Fruit fly (Drosophila melanogaster) whole organism, wandering third instar larva: Measurements from ENCODE around the gene CG42322.

ENCODE experiments used
- Abd-B ChIP-seq: fragments of >200 bp; optimal IDR thresholded peaks from 2 replicates; lab custom pipeline; 2017; ENCODE audit warnings: missing biosample characterization, missing genetic modification characterization
- CG32264 ChIP-seq: fragments of 200-800 bp; sonication (Bioruptor generic); optimal IDR thresholded peaks from 2 replicates; lab custom pipeline; 2016; ENCODE audit warnings: missing biosample characterization, missing genetic modification characterization
- CG9705 ChIP-seq: fragments of 200-800 bp; sonication (Bioruptor generic); optimal IDR thresholded peaks from 2 replicates; lab custom pipeline; 2018; ENCODE audit warnings: missing biosample characterization, mild to moderate bottlenecking, missing genetic modification characterization
- CrebA ChIP-seq: fragments of 200-800 bp; sonication (Bioruptor generic); optimal IDR thresholded peaks from 2 replicates; lab custom pipeline; 2016; ENCODE audit warnings: missing biosample characterization, mild to moderate bottlenecking, missing genetic modification characterization, borderline replicate concordance
- Dfd ChIP-seq: fragments of >200 bp; optimal IDR thresholded peaks from 2 replicates; lab custom pipeline; 2017; ENCODE audit warnings: missing biosample characterization, missing genetic modification characterization
- Dif ChIP-seq: fragments of 200-275, 200-300 bp; sonication (Bioruptor generic); optimal IDR thresholded peaks from 2 replicates; lab custom pipeline; 2018; ENCODE audit warnings: missing biosample characterization, missing genetic modification characterization; ENCODE audit not compliant: partially characterized antibody
- GATAd ChIP-seq: sonication (Bioruptor generic); optimal IDR thresholded peaks from 2 replicates; lab custom pipeline; 2016; ENCODE audit warnings: missing biosample characterization, missing genetic modification characterization
- HLH106 ChIP-seq: fragments of 200-800 bp; optimal IDR thresholded peaks from 3 replicates; lab custom pipeline; 2019; ENCODE audit warnings: missing biosample characterization, mild to moderate bottlenecking, missing genetic modification characterization, moderate library complexity
- Hnf4 ChIP-seq: fragments of 200-800 bp; sonication (Bioruptor generic); optimal IDR thresholded peaks from 2 replicates; lab custom pipeline; 2016; ENCODE audit warnings: missing biosample characterization, mild to moderate bottlenecking, missing genetic modification characterization
- Hr78 ChIP-seq: fragments of >200 bp; optimal IDR thresholded peaks from 2 replicates; lab custom pipeline; 2017; ENCODE audit warnings: missing biosample characterization, missing genetic modification characterization
- Hr83 ChIP-seq: fragments of 200-300 bp; sonication (Bioruptor generic); optimal IDR thresholded peaks from 2 replicates; lab custom pipeline; 2016; ENCODE audit warnings: missing biosample characterization, mild to moderate bottlenecking, missing genetic modification characterization, moderate library complexity; ENCODE audit not compliant: poor library complexity, severe bottlenecking
- Jra ChIP-seq: sonication (Bioruptor generic); optimal IDR thresholded peaks from 2 replicates; lab custom pipeline; 2016; ENCODE audit warnings: missing biosample characterization, missing genetic modification characterization
- Mio ChIP-seq: sonication (Bioruptor generic); optimal IDR thresholded peaks from 2 replicates; lab custom pipeline; 2016; ENCODE audit warnings: missing biosample characterization, missing genetic modification characterization
- Myc ChIP-seq: fragments of >200 bp; optimal IDR thresholded peaks from 2 replicates; lab custom pipeline; 2017
- N ChIP-seq: fragments of >200 bp; optimal IDR thresholded peaks from 2 replicates; lab custom pipeline; 2018; ENCODE audit warnings: missing biosample characterization, missing external identifiers, missing genetic modification characterization
- OdsH ChIP-seq: fragments of 200-800 bp; sonication (Bioruptor generic); optimal IDR thresholded peaks from 2 replicates; lab custom pipeline; 2016; ENCODE audit warnings: missing biosample characterization, mild to moderate bottlenecking, missing genetic modification characterization
- Rel ChIP-seq, 2 experiments: fragments of 200-800 bp; sonication (Bioruptor generic) in 1 of 2; optimal IDR thresholded peaks; 2 replicates in 1 of 2; 3 replicates in 1 of 2; lab custom pipeline; 2016 to 2019; ENCODE audit warnings: mild to moderate bottlenecking in 2 of 2, missing biosample characterization in 2 of 2, missing genetic modification characterization in 2 of 2, moderate library complexity in 1 of 2
- Sp1 ChIP-seq: fragments of 200-800 bp; sonication (Bioruptor generic); optimal IDR thresholded peaks from 3 replicates; lab custom pipeline; 2019; ENCODE audit warnings: missing biosample characterization, mild to moderate bottlenecking, missing genetic modification characterization, moderate library complexity
- Vsx2 ChIP-seq: fragments of 200-300, 225-300 bp; sonication (Bioruptor generic); optimal IDR thresholded peaks from 2 replicates; lab custom pipeline; 2018; ENCODE audit warnings: missing biosample characterization, missing genetic modification characterization; ENCODE audit not compliant: partially characterized antibody
- br ChIP-seq: fragments of 200-800 bp; sonication (Bioruptor generic); optimal IDR thresholded peaks from 2 replicates; lab custom pipeline; 2016; ENCODE audit warnings: missing biosample characterization, missing genetic modification characterization
- brk ChIP-seq: fragments of 200-800 bp; sonication (Bioruptor generic); optimal IDR thresholded peaks from 2 replicates; lab custom pipeline; 2016; ENCODE audit warnings: missing biosample characterization, mild to moderate bottlenecking, missing genetic modification characterization
- dl ChIP-seq, 2 experiments: fragments of 175-275, 200-275 bp in 1 of 2; fragments of 200-275 bp in 1 of 2; sonication (Bioruptor generic); optimal IDR thresholded peaks; lab custom pipeline; 2018; ENCODE audit warnings: mild to moderate bottlenecking in 2 of 2, missing biosample characterization in 2 of 2, missing genetic modification characterization in 2 of 2, moderate library complexity in 2 of 2; ENCODE audit not compliant: partially characterized antibody in 2 of 2, insufficient read depth in 1 of 2
- dmrt93B ChIP-seq: fragments of 200-800 bp; sonication (Bioruptor generic); optimal IDR thresholded peaks from 2 replicates; lab custom pipeline; 2018; ENCODE audit warnings: missing biosample characterization, mild to moderate bottlenecking, missing genetic modification characterization
- dsf ChIP-seq: sonication (Bioruptor generic); optimal IDR thresholded peaks from 2 replicates; lab custom pipeline; 2016; ENCODE audit warnings: missing biosample characterization, missing genetic modification characterization, borderline replicate concordance
- ey ChIP-seq: fragments of 200-800 bp; sonication (Bioruptor generic); optimal IDR thresholded peaks from 2 replicates; lab custom pipeline; 2016; ENCODE audit warnings: missing biosample characterization, missing genetic modification characterization
- foxo ChIP-seq, 2 experiments: fragments of 200-800 bp; sonication (Bioruptor generic); optimal IDR thresholded peaks; 2 replicates in 1 of 2; 3 replicates in 1 of 2; lab custom pipeline; 2016 to 2017; ENCODE audit warnings: missing biosample characterization in 2 of 2, missing genetic modification characterization in 2 of 2
- fru ChIP-seq: fragments of 200-800 bp; sonication (Bioruptor generic); optimal IDR thresholded peaks from 3 replicates; lab custom pipeline; 2016; ENCODE audit warnings: missing biosample characterization, mild to moderate bottlenecking, missing genetic modification characterization
- h ChIP-seq: fragments of 200-800 bp; sonication (Bioruptor generic); optimal IDR thresholded peaks from 3 replicates; lab custom pipeline; 2016; ENCODE audit warnings: missing biosample characterization, mild to moderate bottlenecking, missing genetic modification characterization
- jim ChIP-seq: fragments of 175-275, 200-325 bp; sonication (Bioruptor generic); optimal IDR thresholded peaks from 2 replicates; lab custom pipeline; 2016; ENCODE audit warnings: missing biosample characterization, mild to moderate bottlenecking, missing genetic modification characterization
- lola ChIP-seq: fragments of >200 bp; optimal IDR thresholded peaks from 2 replicates; lab custom pipeline; 2017; ENCODE audit warnings: missing biosample characterization, missing genetic modification characterization
- pan ChIP-seq: fragments of >200 bp; optimal IDR thresholded peaks from 2 replicates; lab custom pipeline; 2017
- psq ChIP-seq: fragments of 200-800 bp; sonication (Bioruptor generic); optimal IDR thresholded peaks from 3 replicates; lab custom pipeline; 2017; ENCODE audit warnings: missing biosample characterization, mild to moderate bottlenecking, missing genetic modification characterization, moderate library complexity
- rgr ChIP-seq: fragments of 200-800 bp; sonication (Bioruptor generic); optimal IDR thresholded peaks from 3 replicates; lab custom pipeline; 2016; ENCODE audit warnings: missing biosample characterization, mild to moderate bottlenecking, missing genetic modification characterization
- sage ChIP-seq: fragments of 200-800 bp; sonication (Bioruptor generic); optimal IDR thresholded peaks from 2 replicates; lab custom pipeline; 2016; ENCODE audit warnings: missing biosample characterization, mild to moderate bottlenecking, missing genetic modification characterization
- sv ChIP-seq: fragments of 200-800 bp; sonication (Bioruptor generic); optimal IDR thresholded peaks from 3 replicates; lab custom pipeline; 2016; ENCODE audit warnings: missing biosample characterization, missing genetic modification characterization
- tai ChIP-seq: sonication (Bioruptor generic); optimal IDR thresholded peaks from 2 replicates; lab custom pipeline; 2016; ENCODE audit warnings: missing biosample characterization, missing genetic modification characterization
- usp ChIP-seq: fragments of >200 bp; optimal IDR thresholded peaks from 2 replicates; lab custom pipeline; 2017; ENCODE audit warnings: missing biosample characterization, missing genetic modification characterization
- woc ChIP-seq: sonication (Bioruptor generic); optimal IDR thresholded peaks from 2 replicates; lab custom pipeline; 2016; ENCODE audit warnings: missing biosample characterization, mild to moderate bottlenecking, missing genetic modification characterization

The CG42322 gene

DNA sequence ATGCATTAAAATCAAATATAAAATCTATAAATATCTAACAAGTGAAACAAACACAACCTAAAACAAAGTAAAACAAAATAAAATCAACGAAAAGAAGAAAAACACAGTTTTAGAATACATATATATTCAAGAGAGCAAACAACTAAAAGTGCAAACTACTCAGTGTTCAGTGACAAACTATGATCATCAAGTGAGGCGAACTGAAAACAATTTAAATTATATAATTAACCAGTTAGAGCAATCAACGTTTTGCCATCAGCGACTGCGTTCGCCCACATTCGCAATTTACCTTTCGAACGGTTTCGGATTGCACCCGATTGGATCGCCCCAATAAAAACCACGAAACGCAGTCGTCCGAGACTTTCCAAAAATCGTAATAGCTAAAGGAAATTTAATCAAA lies 39.6 kb downstream of the CG42322 start:
- no peak for TF ChIP-seq Vsx2 (GFP tag; lab: Kevin White, UChicago)
- no peak for TF ChIP-seq CG9705 (GFP tag; lab: Kevin White, UChicago)
- no peak for TF ChIP-seq Myc
- no peak for TF ChIP-seq fru
- TF ChIP-seq Hnf4 (GFP tag; lab: Kevin White, UChicago): no peak
- TF ChIP-seq Hr83 (GFP tag; lab: Kevin White, UChicago): no peak
- no peak for TF ChIP-seq N (GFP tag; lab: Kevin White, UChicago)

dm6 chr3R:20779969-20780368 lies 40.1 kb downstream of the CG42322 start:
- TF ChIP-seq jim (GFP tag; lab: Kevin White, UChicago): no peak
- no peak for TF ChIP-seq sv (GFP tag; lab: Kevin White, UChicago)
- peak; percentile 7 for TF ChIP-seq ey
- peak; percentile 33 for TF ChIP-seq Vsx2 (GFP tag; lab: Kevin White, UChicago)
- TF ChIP-seq pan: no peak
- TF ChIP-seq fru: peak; percentile 59
- TF ChIP-seq sage: peak; percentile 21
- peak; percentile 53 for TF ChIP-seq Rel (GFP tag; optimal IDR thresholded peaks at IDR 0.05; lab: Kevin White, UChicago)
- peak; percentile 58 for TF ChIP-seq Rel (tag; optimal IDR thresholded peaks at IDR 0.05; lab: Kevin White, UChicago)
- TF ChIP-seq lola (GFP tag; lab: Kevin White, UChicago): no peak
- peak; percentile 31 for TF ChIP-seq Jra (GFP tag; lab: Kevin White, UChicago)
- no peak for TF ChIP-seq Dfd (GFP tag; lab: Kevin White, UChicago)
- peak; percentile 44 for TF ChIP-seq Hr83 (GFP tag; lab: Kevin White, UChicago)
- peak; percentile 36 for TF ChIP-seq br (GFP tag; lab: Kevin White, UChicago)
- TF ChIP-seq h: peak; percentile 43
- TF ChIP-seq dmrt93B (GFP tag; lab: Kevin White, UChicago): no peak
- no peak for TF ChIP-seq HLH106 (tag; lab: Kevin White, UChicago)
- TF ChIP-seq rgr (GFP tag; lab: Kevin White, UChicago): peak; percentile 42
- TF ChIP-seq OdsH: no peak
- TF ChIP-seq CG9705 (GFP tag; lab: Kevin White, UChicago): no peak
- peak; percentile 70 for TF ChIP-seq Dif
- TF ChIP-seq Hnf4 (GFP tag; lab: Kevin White, UChicago): peak; percentile 3
- TF ChIP-seq psq: peak; percentile 65
- peak; percentile 3 for TF ChIP-seq woc (GFP tag; lab: Kevin White, UChicago)
- peak; percentile 17 for TF ChIP-seq dsf (GFP tag; lab: Kevin White, UChicago)
- no peak for TF ChIP-seq Hr78 (GFP tag; lab: Kevin White, UChicago)
- TF ChIP-seq Sp1 (GFP tag; lab: Kevin White, UChicago): peak; percentile 50
- TF ChIP-seq Myc: no peak
- peak; percentile 55 for TF ChIP-seq CrebA
- TF ChIP-seq CG32264 (GFP tag; lab: Kevin White, UChicago): no peak
- peak in 1 of 2 experiments; percentile 6 for TF ChIP-seq foxo (GFP tag; optimal IDR thresholded peaks at IDR 0.05; lab: Kevin White, UChicago)
- no peak for TF ChIP-seq dl (GFP tag; optimal IDR thresholded peaks at IDR 0.05; lab: Kevin White, UChicago; ENCODE audit: insufficient read depth in 1 of 2, partially characterized antibody in 2 of 2)

DNA sequence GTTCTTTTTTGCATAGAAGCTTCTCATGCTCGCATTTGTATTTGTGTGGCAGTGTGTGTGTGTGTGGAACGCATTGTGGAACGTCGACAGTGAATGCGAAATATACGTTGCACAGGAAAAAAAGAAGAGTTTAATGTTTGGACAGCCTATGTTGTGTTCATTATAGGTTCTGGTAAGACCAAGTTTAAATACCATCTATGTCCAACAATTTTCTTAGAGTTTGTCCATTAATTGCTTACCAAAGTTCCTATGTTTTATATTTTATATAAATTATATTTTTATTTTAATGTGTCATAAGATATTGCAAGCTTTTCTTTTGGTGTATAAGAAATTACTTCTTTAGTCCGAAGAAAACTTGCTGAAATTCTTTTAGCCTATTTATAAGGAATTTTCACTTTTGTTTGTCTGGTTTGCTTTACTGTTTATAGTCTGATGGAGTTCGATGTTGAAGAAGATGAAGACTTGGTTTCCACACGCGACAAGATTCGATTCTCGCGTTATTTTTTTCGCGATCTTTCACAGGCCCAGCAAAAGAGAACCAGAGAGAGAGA lies 42.3 kb downstream of the CG42322 start:
- peak; percentile 91 for TF ChIP-seq rgr (GFP tag; lab: Kevin White, UChicago)
- no peak for TF ChIP-seq Hr83 (GFP tag; lab: Kevin White, UChicago)
- TF ChIP-seq Mio: no peak
- TF ChIP-seq woc (GFP tag; lab: Kevin White, UChicago): peak; percentile 48
- peak; percentile 6 for TF ChIP-seq Hnf4 (GFP tag; lab: Kevin White, UChicago)
- TF ChIP-seq Jra (GFP tag; lab: Kevin White, UChicago): no peak
- no peak for TF ChIP-seq Dif
- TF ChIP-seq fru: peak; percentile 82
- TF ChIP-seq br (GFP tag; lab: Kevin White, UChicago): peak; percentile 58
- peak; percentile 89 for TF ChIP-seq Sp1 (GFP tag; lab: Kevin White, UChicago)
- TF ChIP-seq ey: peak; percentile 72
- no peak for TF ChIP-seq dsf (GFP tag; lab: Kevin White, UChicago)
- TF ChIP-seq GATAd: no peak
- no peak for TF ChIP-seq brk (GFP tag; lab: Kevin White, UChicago)
- TF ChIP-seq CG32264 (GFP tag; lab: Kevin White, UChicago): no peak
- TF ChIP-seq HLH106 (tag; lab: Kevin White, UChicago): peak; percentile 89
- no peak for TF ChIP-seq sv (GFP tag; lab: Kevin White, UChicago)
- no peak for TF ChIP-seq usp (GFP tag; lab: Kevin White, UChicago)
- no peak for TF ChIP-seq lola (GFP tag; lab: Kevin White, UChicago)
- peak; percentile 71 for TF ChIP-seq OdsH
- peak; percentile 82 for TF ChIP-seq dmrt93B (GFP tag; lab: Kevin White, UChicago)
- TF ChIP-seq jim (GFP tag; lab: Kevin White, UChicago): no peak
- no peak for TF ChIP-seq Dfd (GFP tag; lab: Kevin White, UChicago)
- no peak for TF ChIP-seq Myc
- no peak for TF ChIP-seq tai (GFP tag; lab: Kevin White, UChicago)
- TF ChIP-seq N (GFP tag; lab: Kevin White, UChicago): no peak
- TF ChIP-seq Abd-B: no peak
- TF ChIP-seq Hr78 (GFP tag; lab: Kevin White, UChicago): no peak
- no peak for TF ChIP-seq CrebA
- no peak for TF ChIP-seq dl (GFP tag; optimal IDR thresholded peaks at IDR 0.05; lab: Kevin White, UChicago; ENCODE audit: insufficient read depth in 1 of 2, partially characterized antibody in 2 of 2)
- no peak for TF ChIP-seq pan
- peak; percentile 67 for TF ChIP-seq CG9705 (GFP tag; lab: Kevin White, UChicago)
- TF ChIP-seq psq: peak; percentile 79
- peak in 1 of 2 experiments; percentile 91 for TF ChIP-seq foxo (GFP tag; optimal IDR thresholded peaks at IDR 0.05; lab: Kevin White, UChicago)
- TF ChIP-seq h: peak; percentile 78
- no peak for TF ChIP-seq Rel (GFP tag; optimal IDR thresholded peaks at IDR 0.05; lab: Kevin White, UChicago)
- peak; percentile 36 for TF ChIP-seq Rel (tag; optimal IDR thresholded peaks at IDR 0.05; lab: Kevin White, UChicago)
- peak; percentile 56 for TF ChIP-seq sage
- no peak for TF ChIP-seq Vsx2 (GFP tag; lab: Kevin White, UChicago)
